Fruit fly (Drosophila melanogaster) whole organism, embryonic: ENCODE measurements around the gene Arpc4.

ENCODE experiments used
- Adf1 ChIP-seq: fragments of 200-800 bp; sonication (Bioruptor generic); IDR thresholded peaks from 2 replicates; pipeline ENCODE4 v1.3.6; 2022; ENCODE audit warnings: missing biosample characterization, missing genetic modification characterization
- B-H2 ChIP-seq: fragments of 200-800 bp; sonication (Bioruptor generic); optimal IDR thresholded peaks from 2 replicates; lab custom pipeline; 2018; ENCODE audit warnings: missing biosample characterization, mild to moderate bottlenecking, missing genetic modification characterization
- CG10209 ChIP-seq: fragments of 200-800 bp; sonication (Bioruptor generic); optimal IDR thresholded peaks from 3 replicates; lab custom pipeline; 2017; ENCODE audit warnings: missing biosample characterization, mild to moderate bottlenecking, missing genetic modification characterization, missing genetic modification reagents
- CG10267 ChIP-seq: fragments of 200-800 bp; sonication (Bioruptor generic); optimal IDR thresholded peaks from 2 replicates; lab custom pipeline; 2018; ENCODE audit warnings: missing biosample characterization, mild to moderate bottlenecking, missing genetic modification characterization, moderate library complexity
- CG10565 ChIP-seq: fragments of 200-800 bp; sonication (Bioruptor generic); optimal IDR thresholded peaks from 3 replicates; lab custom pipeline; 2016; ENCODE audit warnings: missing biosample characterization, mild to moderate bottlenecking, missing genetic modification characterization
- CG11456 ChIP-seq: fragments of 200-800 bp; sonication (Bioruptor generic); IDR thresholded peaks from 3 replicates; pipeline ENCODE4 v1.3.6; 2022; ENCODE audit warnings: missing biosample characterization, missing genetic modification characterization
- CG11504 ChIP-seq: fragments of 200-800 bp; sonication (Bioruptor generic); optimal IDR thresholded peaks from 3 replicates; lab custom pipeline; 2019; ENCODE audit warnings: missing biosample characterization, mild to moderate bottlenecking, missing genetic modification characterization, moderate library complexity
- CG12236 ChIP-seq: fragments of 200-800 bp; sonication (Bioruptor generic); optimal IDR thresholded peaks from 2 replicates; lab custom pipeline; 2016; ENCODE audit warnings: missing biosample characterization, missing genetic modification characterization
- CG13424 ChIP-seq: fragments of 200-800 bp; sonication (Bioruptor generic); optimal IDR thresholded peaks from 2 replicates; lab custom pipeline; 2019; ENCODE audit warnings: missing biosample characterization, mild to moderate bottlenecking, missing genetic modification characterization, moderate library complexity
- CG15601 ChIP-seq: fragments of 200-800 bp; sonication (Bioruptor generic); optimal IDR thresholded peaks from 3 replicates; lab custom pipeline; 2019; ENCODE audit warnings: missing biosample characterization, mild to moderate bottlenecking, missing genetic modification characterization, moderate library complexity
- CG1647 ChIP-seq: fragments of 200-800 bp; sonication (Bioruptor generic); optimal IDR thresholded peaks from 3 replicates; lab custom pipeline; 2016; ENCODE audit warnings: missing biosample characterization, missing genetic modification characterization
- CG17186 ChIP-seq: fragments of 200-800 bp; sonication (Bioruptor generic); optimal IDR thresholded peaks from 3 replicates; lab custom pipeline; 2017; ENCODE audit warnings: missing biosample characterization, missing genetic modification reagents, missing genetic modification characterization
- CG2712 ChIP-seq: fragments of 200-800 bp; optimal IDR thresholded peaks from 3 replicates; lab custom pipeline; 2019; ENCODE audit warnings: missing biosample characterization, mild to moderate bottlenecking, missing genetic modification characterization, moderate library complexity
- CG2889 ChIP-seq: fragments of 200-800 bp; sonication (Bioruptor generic); IDR thresholded peaks from 3 replicates; pipeline ENCODE4 v1.3.6; 2022; ENCODE audit warnings: missing biosample characterization, missing genetic modification characterization
- CG3163 ChIP-seq: fragments of 200-800 bp; sonication (Bioruptor generic); optimal IDR thresholded peaks from 3 replicates; lab custom pipeline; 2016; ENCODE audit warnings: missing biosample characterization, missing genetic modification characterization
- CG32772 ChIP-seq: fragments of 200-800 bp; sonication (Bioruptor generic); IDR thresholded peaks from 2 replicates; pipeline ENCODE4 v1.3.6; 2022; ENCODE audit warnings: missing biosample characterization, missing genetic modification characterization
- CG3995 ChIP-seq: fragments of 200-800 bp; sonication (Bioruptor generic); optimal IDR thresholded peaks from 3 replicates; lab custom pipeline; 2016; ENCODE audit warnings: missing biosample characterization, missing genetic modification characterization
- CG5180 ChIP-seq: fragments of 200-800 bp; sonication (Bioruptor generic); optimal IDR thresholded peaks from 3 replicates; lab custom pipeline; 2017; ENCODE audit warnings: missing biosample characterization, missing genetic modification characterization, mild to moderate bottlenecking, moderate library complexity, missing genetic modification reagents
- CG6254 ChIP-seq: fragments of 200-800 bp; sonication (Bioruptor generic); optimal IDR thresholded peaks from 3 replicates; lab custom pipeline; 2017; ENCODE audit warnings: mild to moderate bottlenecking, missing biosample characterization, missing genetic modification reagents, missing genetic modification characterization
- CG6791 ChIP-seq: fragments of 200-800 bp; sonication (Bioruptor generic); IDR thresholded peaks from 3 replicates; pipeline ENCODE4 v1.3.6; 2022; ENCODE audit warnings: missing biosample characterization, missing genetic modification characterization; ENCODE audit not compliant: partially characterized antibody
- CG8290 ChIP-seq, 3 experiments: fragments of 200-800 bp; sonication (Bioruptor generic); optimal IDR thresholded peaks; 2 replicates each; lab custom pipeline; 2016 to 2019; ENCODE audit warnings: missing biosample characterization in 3 of 3, missing genetic modification characterization in 3 of 3, mild to moderate bottlenecking in 2 of 3, moderate library complexity in 1 of 3
- CG9797 ChIP-seq: fragments of 200-800 bp; sonication (Bioruptor generic); optimal IDR thresholded peaks from 3 replicates; lab custom pipeline; 2018; ENCODE audit warnings: missing biosample characterization, mild to moderate bottlenecking, missing genetic modification characterization
- CoRest ChIP-seq: fragments of 200-800 bp; sonication (Bioruptor generic); optimal IDR thresholded peaks from 3 replicates; lab custom pipeline; 2018; ENCODE audit warnings: missing biosample characterization, mild to moderate bottlenecking, missing genetic modification characterization, moderate library complexity
- Doc2 ChIP-seq: fragments of 200-800 bp; sonication (Bioruptor generic); IDR thresholded peaks from 2 replicates; pipeline ENCODE4 v1.3.6; 2022; ENCODE audit warnings: missing biosample characterization, missing genetic modification characterization
- ERR ChIP-seq: fragments of 200-800 bp; sonication (Bioruptor generic); optimal IDR thresholded peaks from 2 replicates; lab custom pipeline; 2016; ENCODE audit warnings: missing biosample characterization, missing genetic modification characterization
- Mes4 ChIP-seq: fragments of 200-800 bp; sonication (Bioruptor generic); optimal IDR thresholded peaks from 2 replicates; lab custom pipeline; 2016; ENCODE audit warnings: missing biosample characterization, missing genetic modification characterization
- Oaz ChIP-seq: fragments of 200-800 bp; sonication (Bioruptor generic); IDR thresholded peaks from 2 replicates; pipeline ENCODE4 v1.3.6; 2022; ENCODE audit warnings: missing biosample characterization, missing genetic modification characterization
- PHDP ChIP-seq: fragments of 200-800 bp; sonication (Bioruptor generic); optimal IDR thresholded peaks from 3 replicates; lab custom pipeline; 2018; ENCODE audit warnings: missing biosample characterization, mild to moderate bottlenecking, missing genetic modification characterization, moderate library complexity
- Poxn ChIP-seq: fragments of 200-800 bp; sonication (Bioruptor generic); IDR thresholded peaks from 2 replicates; pipeline ENCODE4 v1.3.6; 2022; ENCODE audit warnings: missing biosample characterization, missing genetic modification characterization
- Xrp1 ChIP-seq: fragments of 200-800 bp; sonication (Bioruptor generic); IDR thresholded peaks from 2 replicates; pipeline ENCODE4 v1.3.6; 2022; ENCODE audit warnings: missing biosample characterization, missing genetic modification characterization
- ac ChIP-seq: fragments of 200-800 bp; sonication (Bioruptor generic); optimal IDR thresholded peaks from 3 replicates; lab custom pipeline; 2017; ENCODE audit warnings: missing biosample characterization, mild to moderate bottlenecking, missing genetic modification characterization
- bigmax ChIP-seq: fragments of 200-800 bp; sonication (Bioruptor generic); optimal IDR thresholded peaks from 2 replicates; lab custom pipeline; 2018; ENCODE audit warnings: missing biosample characterization, mild to moderate bottlenecking, missing genetic modification characterization
- bsh ChIP-seq, 2 experiments: fragments of 200-800 bp; sonication (Bioruptor generic); optimal IDR thresholded peaks; 2 replicates each; lab custom pipeline; 2017 to 2018; ENCODE audit warnings: mild to moderate bottlenecking in 2 of 2, missing biosample characterization in 2 of 2, missing genetic modification characterization in 2 of 2, moderate library complexity in 1 of 2
- cato ChIP-seq: fragments of 200-800 bp; sonication (Bioruptor generic); optimal IDR thresholded peaks from 2 replicates; lab custom pipeline; 2016; ENCODE audit warnings: missing biosample characterization, missing genetic modification characterization, borderline replicate concordance
- corto ChIP-seq: fragments of 200-800 bp; sonication (Bioruptor generic); optimal IDR thresholded peaks from 2 replicates; lab custom pipeline; 2016; ENCODE audit warnings: missing biosample characterization, mild to moderate bottlenecking, missing genetic modification characterization, moderate library complexity
- gcm ChIP-seq: fragments of 200-800 bp; sonication (Bioruptor generic); optimal IDR thresholded peaks from 2 replicates; lab custom pipeline; 2019; ENCODE audit warnings: missing biosample characterization, mild to moderate bottlenecking, missing genetic modification characterization, moderate library complexity
- gsb ChIP-seq: fragments of 200-800 bp; sonication (Bioruptor generic); IDR thresholded peaks from 2 replicates; pipeline ENCODE4 v1.3.6; 2022; ENCODE audit warnings: missing biosample characterization, missing genetic modification characterization
- her ChIP-seq: fragments of 200-800 bp; sonication (Bioruptor generic); optimal IDR thresholded peaks from 2 replicates; lab custom pipeline; 2016; ENCODE audit warnings: missing biosample characterization, missing genetic modification characterization
- lab ChIP-seq: fragments of 200-800 bp; sonication (Bioruptor generic); optimal IDR thresholded peaks from 3 replicates; lab custom pipeline; 2017; ENCODE audit warnings: missing biosample characterization, missing genetic modification characterization, mild to moderate bottlenecking, moderate library complexity, missing genetic modification reagents
- luna ChIP-seq: fragments of 200-800 bp; sonication (Bioruptor generic); optimal IDR thresholded peaks from 2 replicates; lab custom pipeline; 2016; ENCODE audit warnings: missing biosample characterization, missing genetic modification characterization
- org-1 ChIP-seq: fragments of 200-800 bp; sonication (Bioruptor generic); optimal IDR thresholded peaks from 2 replicates; lab custom pipeline; 2017; ENCODE audit warnings: missing biosample characterization, missing genetic modification characterization
- psq ChIP-seq: fragments of 200-800 bp; sonication (Bioruptor generic); optimal IDR thresholded peaks from 2 replicates; lab custom pipeline; 2017; ENCODE audit warnings: missing biosample characterization, missing genetic modification characterization
- ro ChIP-seq: fragments of 200-800 bp; sonication (Bioruptor generic); IDR thresholded peaks from 2 replicates; pipeline ENCODE4 v1.3.6; 2022; ENCODE audit warnings: missing biosample characterization, missing genetic modification characterization
- sc ChIP-seq, 3 experiments: fragments of >200 bp in 2 of 3; fragments of 200-800 bp in 1 of 3; sonication (Bioruptor generic) in 1 of 3; optimal IDR thresholded peaks; 2 replicates in 2 of 3; 3 replicates in 1 of 3; lab custom pipeline; 2017; ENCODE audit warnings: mild to moderate bottlenecking in 1 of 3, missing biosample characterization in 1 of 3, missing genetic modification characterization in 1 of 3, missing genetic modification reagents in 1 of 3
- tio ChIP-seq: fragments of 200-800 bp; sonication (Bioruptor generic); optimal IDR thresholded peaks from 2 replicates; lab custom pipeline; 2017; ENCODE audit warnings: missing biosample characterization, missing genetic modification characterization, inconsistent platforms
- tup ChIP-seq: fragments of 200-800 bp; sonication (Bioruptor generic); optimal IDR thresholded peaks from 2 replicates; lab custom pipeline; 2016; ENCODE audit warnings: missing biosample characterization, mild to moderate bottlenecking, missing genetic modification characterization, moderate library complexity
- zen2 ChIP-seq: fragments of 200-800 bp; sonication (Bioruptor generic); IDR thresholded peaks from 3 replicates; pipeline ENCODE4 v1.3.6; 2022; ENCODE audit warnings: missing biosample characterization, missing genetic modification characterization; ENCODE audit not compliant: partially characterized antibody

Arpc4 gene

DNA sequence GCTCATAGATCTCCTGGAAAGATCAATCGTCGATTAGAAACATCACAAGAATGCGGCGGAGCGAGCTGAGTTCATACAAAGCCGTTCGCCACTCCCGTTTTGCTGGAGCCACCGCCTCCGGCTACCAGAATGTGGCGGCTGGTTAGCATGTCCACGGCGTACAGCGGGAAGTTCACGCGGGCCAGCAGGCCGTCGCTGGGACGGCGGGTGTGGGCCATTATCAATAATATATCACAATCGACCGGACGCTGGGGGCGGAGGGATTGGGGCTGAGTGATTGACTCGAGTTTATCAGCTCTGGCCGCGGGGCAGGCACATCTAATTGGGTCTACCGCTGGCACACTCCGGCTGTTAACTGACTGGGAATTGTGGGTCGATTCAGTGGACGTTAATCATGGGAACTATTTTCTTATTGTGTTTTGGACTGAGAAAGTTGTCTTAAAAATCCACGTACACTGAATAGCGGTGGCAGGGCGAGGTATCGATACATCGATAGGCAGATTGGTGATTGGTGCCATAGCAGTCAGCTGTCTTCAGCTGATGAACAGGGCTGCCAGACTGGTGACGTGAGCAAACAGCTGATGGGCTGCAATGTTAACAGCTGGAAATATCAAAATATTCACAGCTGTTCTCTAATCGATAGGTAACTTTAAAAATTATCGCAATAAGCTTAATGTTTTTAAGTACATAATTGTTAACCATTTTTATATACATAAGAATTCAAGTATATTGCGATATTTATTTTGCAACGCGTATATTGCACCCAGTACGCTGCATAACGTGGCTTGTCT, 26.3 kb upstream of the Arpc4 start, which contains the start of gene CG9175 (continued):
- TF ChIP-seq CG8290 (GFP tag; optimal IDR thresholded peaks at IDR 0.05; lab: Kevin White, UChicago) (peak; percentile 83), CG8290 (tag; optimal IDR thresholded peaks at IDR 0.05; lab: Kevin White, UChicago) (peak; percentile 53 to 95), sc (optimal IDR thresholded peaks at IDR 0.05; lab: Kevin White, UChicago) (no peak), sc (GFP tag; optimal IDR thresholded peaks at IDR 0.05; lab: Kevin White, UChicago) (no peak), Doc2 (GFP tag; lab: Robert Waterston, UW) (no peak), ERR (peak; percentile 42), cato (no peak), CG6791 (GFP tag; lab: Robert Waterston, UW) (peak; percentile 94), CG17186 (GFP tag; lab: Kevin White, UChicago) (peak; percentile 85), CG10565 (no peak), CG3995 (GFP tag; lab: Kevin White, UChicago) (peak; percentile 40), CG3163 (GFP tag; lab: Kevin White, UChicago) (peak; percentile 23), Adf1 (GFP tag; lab: Robert Waterston, UW) (peak; percentile 12; the same call in 1 of the 2 replicates), CG11456 (GFP tag; lab: Robert Waterston, UW) (0 out of 3 replicates have a peak, but pooled peaks have one; percentile 58), PHDP (tag; lab: Kevin White, UChicago) (peak; percentile 38), zen2 (peak; percentile 95), Mes4 (GFP tag; lab: Kevin White, UChicago) (no peak), tio (GFP tag; lab: Kevin White, UChicago) (no peak), Poxn (GFP tag; lab: Robert Waterston, UW) (no peak), B-H2 (GFP tag; lab: Kevin White, UChicago) (peak; percentile 65), CoRest (peak; percentile 33), CG15601 (tag; lab: Kevin White, UChicago) (peak; percentile 61), CG10209 (GFP tag; lab: Kevin White, UChicago) (peak; percentile 19), CG6254 (GFP tag; lab: Kevin White, UChicago) (no peak), org-1 (GFP tag; lab: Kevin White, UChicago) (no peak), tup (GFP tag; lab: Kevin White, UChicago) (no peak), gsb (GFP tag; lab: Robert Waterston, UW) (no peak), lab (GFP tag; lab: Kevin White, UChicago) (peak; percentile 67), CG2712 (tag; lab: Kevin White, UChicago) (peak; percentile 45), CG10267 (tag; lab: Kevin White, UChicago) (peak; percentile 59), CG5180 (GFP tag; lab: Kevin White, UChicago) (no peak), ro (no peak), CG12236 (no peak), luna (GFP tag; lab: Kevin White, UChicago) (peak; percentile 5), ac (GFP tag; lab: Kevin White, UChicago) (no peak), CG13424 (tag; lab: Kevin White, UChicago) (peak; percentile 28), Oaz (peak; percentile 13; the same call in 1 of the 2 replicates), bigmax (GFP tag; lab: Kevin White, UChicago) (peak; percentile 15), CG32772 (no peak), bsh (GFP tag; optimal IDR thresholded peaks at IDR 0.05; lab: Kevin White, UChicago) (peak in 1 of 2 experiments; percentile 24), gcm (GFP tag; lab: Kevin White, UChicago) (peak; percentile 28), CG1647 (peak; percentile 13), corto (GFP tag; lab: Kevin White, UChicago) (no peak), Xrp1 (GFP tag; lab: Robert Waterston, UW) (0 out of 2 replicates have a peak, but pooled peaks have one; percentile 14), CG2889 (GFP tag; lab: Robert Waterston, UW) (no peak), her (peak; percentile 72), CG9797 (GFP tag; lab: Kevin White, UChicago) (peak; percentile 57), CG11504 (tag; lab: Kevin White, UChicago) (peak; percentile 43), psq (no peak)
